Fruit fly (Drosophila melanogaster): ENCODE data around the gene Reph.

The Reph gene

DNA sequence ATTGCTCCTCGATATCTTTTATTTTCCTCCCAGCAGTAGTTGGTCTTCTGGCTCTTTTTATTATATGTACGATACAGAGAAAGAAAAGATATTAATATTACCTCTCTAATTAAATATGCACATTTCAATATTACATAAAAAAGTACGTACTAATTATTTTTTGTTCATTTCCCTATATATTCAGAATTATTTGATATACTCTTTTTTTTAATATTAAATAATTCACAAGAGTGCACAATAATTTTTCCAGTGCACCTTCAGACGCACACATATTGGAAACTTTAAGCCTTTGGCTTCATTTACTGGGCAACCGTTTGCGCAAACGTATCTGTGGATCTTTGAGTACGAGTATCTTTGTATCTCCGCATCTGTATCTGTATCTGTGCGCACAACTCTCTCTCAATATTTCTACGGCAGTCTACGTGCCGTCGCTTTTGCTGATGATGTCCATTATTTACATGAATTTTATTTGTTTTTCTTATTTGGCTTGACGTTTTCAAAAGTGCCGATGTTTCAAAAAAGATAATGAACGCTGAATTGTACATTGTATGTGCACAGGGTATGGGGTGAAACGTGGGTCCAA lies 26.6 kb upstream of the Reph start:
- TF ChIP-seq insv (optimal IDR thresholded peaks at IDR 0.05) (no peak), h (optimal IDR thresholded peaks at IDR 0.05) (no peak), Myc (optimal IDR thresholded peaks at IDR 0.05) (no peak), psq (optimal IDR thresholded peaks at IDR 0.05) (no peak), Sin3A (optimal IDR thresholded peaks at IDR 0.05) (no peak), ttk (optimal IDR thresholded peaks at IDR 0.05) (no peak)

- TF ChIP-seq Myc (optimal IDR thresholded peaks at IDR 0.05) (no peak), Sin3A (optimal IDR thresholded peaks at IDR 0.05) (no peak), ttk (optimal IDR thresholded peaks at IDR 0.05) (no peak), psq (optimal IDR thresholded peaks at IDR 0.05) (no peak), h (optimal IDR thresholded peaks at IDR 0.05) (no peak), insv (optimal IDR thresholded peaks at IDR 0.05) (no peak)
Observed at dm6 chr2L:3777485-3777884, 25.9 kb upstream of the Reph start.

dm6 chr2L:3778157-3779060 lies 24.9 kb upstream of the Reph start:
- TF ChIP-seq h (optimal IDR thresholded peaks at IDR 0.05) (no peak), ttk (optimal IDR thresholded peaks at IDR 0.05) (no peak), psq (optimal IDR thresholded peaks at IDR 0.05) (no peak), Myc (optimal IDR thresholded peaks at IDR 0.05) (no peak), Sin3A (optimal IDR thresholded peaks at IDR 0.05) (no peak), insv (optimal IDR thresholded peaks at IDR 0.05) (no peak)

DNA sequence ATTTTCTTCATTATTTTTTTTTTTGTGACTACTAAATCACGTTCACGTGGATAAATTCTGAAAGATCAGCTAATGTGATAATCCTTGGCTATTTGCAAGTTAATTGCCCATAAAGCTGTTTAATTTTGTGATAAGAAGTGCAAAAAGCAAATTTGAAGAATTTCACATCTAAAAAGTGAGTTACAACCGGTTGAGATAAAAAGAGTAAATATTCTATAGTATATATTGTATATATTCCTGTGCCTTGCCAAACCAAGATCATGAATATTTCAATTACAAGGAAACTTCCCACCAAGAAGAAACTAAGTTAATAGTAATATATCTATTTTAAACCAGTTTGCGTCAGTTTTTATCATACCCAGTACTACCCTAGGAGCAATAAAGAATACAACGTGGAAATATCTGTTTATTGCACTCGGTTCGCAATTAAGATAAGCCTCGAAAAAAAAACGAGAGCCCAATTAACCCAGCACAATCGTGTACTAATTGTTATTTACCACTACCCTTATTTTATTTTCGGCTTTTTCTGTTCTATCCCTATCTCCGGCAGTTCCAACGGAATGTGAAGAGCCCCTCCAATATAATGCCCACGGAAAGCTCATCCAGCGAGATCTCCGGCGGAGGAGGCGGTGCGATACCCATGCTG lies 24.1 kb upstream of the Reph start:
- TF ChIP-seq psq (optimal IDR thresholded peaks at IDR 0.05), result no peak

dm6 chr2L:3780587-3780986 lies 22.8 kb upstream of the Reph start:
- TF ChIP-seq psq (optimal IDR thresholded peaks at IDR 0.05) (no peak), Sin3A (optimal IDR thresholded peaks at IDR 0.05) (no peak), h (optimal IDR thresholded peaks at IDR 0.05) (no peak), insv (optimal IDR thresholded peaks at IDR 0.05) (no peak), ttk (optimal IDR thresholded peaks at IDR 0.05) (no peak), Myc (optimal IDR thresholded peaks at IDR 0.05) (no peak)

DNA sequence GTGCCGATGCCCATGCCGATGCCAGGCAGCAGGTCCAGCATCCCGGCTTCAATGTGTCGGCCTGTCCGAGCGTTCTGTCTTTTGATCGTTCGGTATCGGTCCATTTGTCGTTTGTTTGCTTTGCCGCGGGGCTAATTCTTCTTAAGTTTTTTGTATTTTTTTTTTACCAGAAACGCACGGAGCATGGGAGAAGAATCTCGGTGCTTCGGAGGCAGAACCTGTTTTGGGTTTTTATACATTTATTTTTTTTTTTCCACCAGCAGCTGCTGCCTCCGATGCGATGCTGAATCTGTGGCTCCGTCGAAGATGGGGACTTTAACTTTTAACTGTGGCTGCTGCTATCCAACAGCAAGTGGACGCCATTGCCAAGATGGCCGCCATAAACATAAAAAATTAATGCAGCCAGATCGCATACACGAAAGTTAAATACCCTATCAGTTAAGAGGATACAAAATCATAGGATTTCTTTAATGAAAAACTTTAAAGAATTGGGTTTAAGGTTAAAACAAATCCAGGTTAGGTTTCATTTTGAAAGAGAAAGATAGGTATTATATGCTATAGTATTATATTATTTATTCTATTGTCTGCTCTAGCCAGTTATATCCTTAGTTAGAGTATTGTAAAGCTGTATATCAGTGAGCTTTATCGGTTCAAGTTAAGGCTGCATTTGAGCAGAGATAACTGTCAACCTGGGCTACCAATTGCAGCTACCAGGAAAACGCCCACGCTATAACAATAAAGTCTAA lies 22.0 kb upstream of the Reph start:
- TF ChIP-seq h (optimal IDR thresholded peaks at IDR 0.05), result no peak
- no peak for TF ChIP-seq ttk (optimal IDR thresholded peaks at IDR 0.05)
- TF ChIP-seq insv (optimal IDR thresholded peaks at IDR 0.05), result no peak
- no peak for TF ChIP-seq Sin3A (optimal IDR thresholded peaks at IDR 0.05)
- TF ChIP-seq psq (optimal IDR thresholded peaks at IDR 0.05), result no peak
- TF ChIP-seq Myc (optimal IDR thresholded peaks at IDR 0.05), result no peak

dm6 chr2L:3784268-3784997 lies 18.9 kb upstream of the Reph start, which contains the start of gene CG31960:
CG31960 (plus strand) TSS chr2L:3784947.
- TF ChIP-seq Sin3A (optimal IDR thresholded peaks at IDR 0.05), result no peak
- TF ChIP-seq insv (optimal IDR thresholded peaks at IDR 0.05), result no peak
- TF ChIP-seq ttk (optimal IDR thresholded peaks at IDR 0.05), result no peak

DNA sequence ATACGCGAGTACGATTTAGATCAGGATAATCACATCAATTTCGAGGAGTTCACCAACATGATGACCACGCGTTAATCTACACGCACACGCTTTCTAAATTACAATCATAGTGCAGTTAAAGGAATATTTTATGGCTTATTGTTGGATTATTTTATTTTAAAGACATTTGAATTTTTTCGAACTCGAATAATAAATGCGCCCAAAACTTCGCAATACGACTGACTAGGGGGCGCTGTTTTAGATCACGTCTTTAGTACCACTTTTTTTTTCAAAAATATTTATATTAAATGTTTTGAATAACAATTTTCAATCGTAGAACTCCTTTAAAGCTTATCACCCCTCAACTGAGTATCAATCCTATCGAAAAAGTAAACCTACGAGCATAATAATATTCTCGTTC lies 17.9 kb upstream of the Reph start:
- no peak for TF ChIP-seq h (optimal IDR thresholded peaks at IDR 0.05)
- no peak for TF ChIP-seq psq (optimal IDR thresholded peaks at IDR 0.05)
- TF ChIP-seq Myc (optimal IDR thresholded peaks at IDR 0.05), result no peak
- TF ChIP-seq insv (optimal IDR thresholded peaks at IDR 0.05), result no peak
- TF ChIP-seq ttk (optimal IDR thresholded peaks at IDR 0.05), result no peak
- no peak for TF ChIP-seq Sin3A (optimal IDR thresholded peaks at IDR 0.05)

DNA sequence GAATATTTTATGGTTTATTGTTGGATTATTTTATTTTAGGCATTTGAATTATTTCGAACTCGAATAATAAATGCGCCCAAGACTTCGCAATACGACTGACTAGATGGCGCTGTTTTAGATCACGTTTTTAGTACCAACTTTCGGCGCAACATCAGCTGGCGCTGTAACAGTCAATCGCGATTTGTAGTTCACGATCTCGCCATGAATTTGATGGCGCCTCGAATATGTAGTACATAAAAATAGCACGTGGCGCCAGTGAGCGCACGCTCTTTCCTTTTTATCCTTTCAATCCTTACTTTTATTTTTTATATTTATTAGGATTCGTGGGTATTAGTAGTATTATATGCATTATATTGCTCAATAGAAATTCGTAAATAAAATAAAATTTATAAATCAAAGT lies 17.1 kb upstream of the Reph start:
- TF ChIP-seq insv (optimal IDR thresholded peaks at IDR 0.05), result no peak
- no peak for TF ChIP-seq h (optimal IDR thresholded peaks at IDR 0.05)
- TF ChIP-seq Myc (optimal IDR thresholded peaks at IDR 0.05), result no peak
- no peak for TF ChIP-seq Sin3A (optimal IDR thresholded peaks at IDR 0.05)
- no peak for TF ChIP-seq psq (optimal IDR thresholded peaks at IDR 0.05)
- no peak for TF ChIP-seq ttk (optimal IDR thresholded peaks at IDR 0.05)

dm6 chr2L:3787028-3787427 lies 16.3 kb upstream of the Reph start, which contains the start of gene bark:
bark (plus strand) TSS chr2L:3787167.
- TF ChIP-seq psq (optimal IDR thresholded peaks at IDR 0.05) (no peak), h (optimal IDR thresholded peaks at IDR 0.05) (no peak), Myc (optimal IDR thresholded peaks at IDR 0.05) (no peak), ttk (optimal IDR thresholded peaks at IDR 0.05) (no peak), Sin3A (optimal IDR thresholded peaks at IDR 0.05) (no peak), insv (optimal IDR thresholded peaks at IDR 0.05) (no peak)

- no peak for TF ChIP-seq Sin3A (optimal IDR thresholded peaks at IDR 0.05)
- TF ChIP-seq h (optimal IDR thresholded peaks at IDR 0.05), result no peak
- no peak for TF ChIP-seq psq (optimal IDR thresholded peaks at IDR 0.05)
- no peak for TF ChIP-seq insv (optimal IDR thresholded peaks at IDR 0.05)
- TF ChIP-seq Myc (optimal IDR thresholded peaks at IDR 0.05), result no peak
- TF ChIP-seq ttk (optimal IDR thresholded peaks at IDR 0.05), result no peak
Observed at dm6 chr2L:3788150-3788549, 15.2 kb upstream of the Reph start.
